Fruit fly (Drosophila melanogaster) whole organism, wandering third instar larva: Measurements from ENCODE around the gene Nlp.

ENCODE experiments used
- CrebA ChIP-seq: fragments of 200-800 bp; sonication (Bioruptor generic); optimal IDR thresholded peaks from 2 replicates; lab custom pipeline; 2016; ENCODE audit warnings: missing biosample characterization, mild to moderate bottlenecking, missing genetic modification characterization, borderline replicate concordance
- Dfd ChIP-seq: fragments of >200 bp; optimal IDR thresholded peaks from 2 replicates; lab custom pipeline; 2017; ENCODE audit warnings: missing biosample characterization, missing genetic modification characterization
- Hr78 ChIP-seq: fragments of >200 bp; optimal IDR thresholded peaks from 2 replicates; lab custom pipeline; 2017; ENCODE audit warnings: missing biosample characterization, missing genetic modification characterization
- OdsH ChIP-seq: fragments of 200-800 bp; sonication (Bioruptor generic); optimal IDR thresholded peaks from 2 replicates; lab custom pipeline; 2016; ENCODE audit warnings: missing biosample characterization, mild to moderate bottlenecking, missing genetic modification characterization
- Rel ChIP-seq, 2 experiments: fragments of 200-800 bp; sonication (Bioruptor generic) in 1 of 2; optimal IDR thresholded peaks; 2 replicates in 1 of 2; 3 replicates in 1 of 2; lab custom pipeline; 2016 to 2019; ENCODE audit warnings: mild to moderate bottlenecking in 2 of 2, missing biosample characterization in 2 of 2, missing genetic modification characterization in 2 of 2, moderate library complexity in 1 of 2
- dl ChIP-seq, 2 experiments: fragments of 175-275, 200-275 bp in 1 of 2; fragments of 200-275 bp in 1 of 2; sonication (Bioruptor generic); optimal IDR thresholded peaks; lab custom pipeline; 2018; ENCODE audit warnings: mild to moderate bottlenecking in 2 of 2, missing biosample characterization in 2 of 2, missing genetic modification characterization in 2 of 2, moderate library complexity in 2 of 2; ENCODE audit not compliant: partially characterized antibody in 2 of 2, insufficient read depth in 1 of 2
- ey ChIP-seq: fragments of 200-800 bp; sonication (Bioruptor generic); optimal IDR thresholded peaks from 2 replicates; lab custom pipeline; 2016; ENCODE audit warnings: missing biosample characterization, missing genetic modification characterization
- foxo ChIP-seq, 2 experiments: fragments of 200-800 bp; sonication (Bioruptor generic); optimal IDR thresholded peaks; 2 replicates in 1 of 2; 3 replicates in 1 of 2; lab custom pipeline; 2016 to 2017; ENCODE audit warnings: missing biosample characterization in 2 of 2, missing genetic modification characterization in 2 of 2
- h ChIP-seq: fragments of 200-800 bp; sonication (Bioruptor generic); optimal IDR thresholded peaks from 3 replicates; lab custom pipeline; 2016; ENCODE audit warnings: missing biosample characterization, mild to moderate bottlenecking, missing genetic modification characterization
- lola ChIP-seq: fragments of >200 bp; optimal IDR thresholded peaks from 2 replicates; lab custom pipeline; 2017; ENCODE audit warnings: missing biosample characterization, missing genetic modification characterization
- pan ChIP-seq: fragments of >200 bp; optimal IDR thresholded peaks from 2 replicates; lab custom pipeline; 2017
- psq ChIP-seq: fragments of 200-800 bp; sonication (Bioruptor generic); optimal IDR thresholded peaks from 3 replicates; lab custom pipeline; 2017; ENCODE audit warnings: missing biosample characterization, mild to moderate bottlenecking, missing genetic modification characterization, moderate library complexity
- usp ChIP-seq: fragments of >200 bp; optimal IDR thresholded peaks from 2 replicates; lab custom pipeline; 2017; ENCODE audit warnings: missing biosample characterization, missing genetic modification characterization

DNA sequence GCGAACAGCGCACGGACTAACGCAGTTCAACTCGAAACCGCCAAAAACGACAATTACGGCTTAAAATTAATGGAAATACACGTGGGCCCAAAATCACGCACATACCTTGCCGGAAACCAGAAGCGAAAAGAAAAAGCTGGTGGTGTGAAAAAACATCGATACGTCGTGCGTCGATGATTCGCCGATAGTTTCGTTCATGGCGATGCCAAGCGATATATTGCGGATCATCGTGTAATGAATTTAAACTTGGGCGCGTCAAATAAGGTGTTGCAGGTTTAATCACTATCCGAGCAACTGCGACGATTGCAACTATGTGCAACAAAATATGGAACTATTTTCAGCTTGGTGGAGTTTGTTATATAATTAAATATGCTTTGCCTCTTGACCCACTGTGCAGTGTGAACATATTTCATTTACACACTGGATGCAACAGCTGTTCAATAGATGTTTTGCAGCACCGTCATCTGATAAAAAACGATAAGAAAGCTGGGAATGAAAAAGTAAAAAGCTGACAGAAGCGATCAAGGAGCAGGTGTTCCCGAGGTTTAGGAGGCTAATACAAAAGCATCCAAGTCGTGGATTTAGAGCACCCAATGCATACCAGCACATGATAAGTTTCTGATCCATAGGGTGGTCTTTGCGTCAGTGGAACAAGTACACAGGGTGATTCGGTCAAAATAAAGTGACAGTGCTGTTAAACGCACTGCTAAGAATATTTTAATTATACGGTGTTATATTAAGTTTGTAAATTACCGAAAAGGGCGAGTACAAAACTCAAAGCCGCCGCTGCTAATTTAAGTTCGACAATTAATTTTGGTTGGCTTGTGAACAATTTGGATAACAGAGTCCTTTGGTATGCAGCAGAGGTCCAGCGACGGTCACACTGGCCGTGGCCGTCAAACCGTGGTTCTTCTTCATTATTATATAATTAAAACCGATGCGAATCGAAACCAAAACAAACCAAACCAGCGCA lies 41.7 kb downstream of the Nlp start, which contains the start of the genes RpL32 and CG7943:
- peak; percentile 91 for TF ChIP-seq OdsH
- TF ChIP-seq lola (GFP tag; lab: Kevin White, UChicago), result no peak
- peak; percentile 84 to 96 for TF ChIP-seq foxo (GFP tag; optimal IDR thresholded peaks at IDR 0.05; lab: Kevin White, UChicago)
- no peak for TF ChIP-seq Dfd (GFP tag; lab: Kevin White, UChicago)
- TF ChIP-seq CrebA, result no peak
- no peak for TF ChIP-seq usp (GFP tag; lab: Kevin White, UChicago)
- TF ChIP-seq Hr78 (GFP tag; lab: Kevin White, UChicago), result no peak
- TF ChIP-seq dl (GFP tag; optimal IDR thresholded peaks at IDR 0.05; lab: Kevin White, UChicago; ENCODE audit: insufficient read depth in 1 of 2, partially characterized antibody in 2 of 2), result no peak
- no peak for TF ChIP-seq Rel (GFP tag; optimal IDR thresholded peaks at IDR 0.05; lab: Kevin White, UChicago)
- peak; percentile 67 for TF ChIP-seq Rel (tag; optimal IDR thresholded peaks at IDR 0.05; lab: Kevin White, UChicago)
- TF ChIP-seq psq, result peak; percentile 83
- TF ChIP-seq pan (lab: Kevin White, UChicago), result no peak
- peak; percentile 97 for TF ChIP-seq h (GFP tag; lab: Kevin White, UChicago)
- peak; percentile 89 for TF ChIP-seq ey (GFP tag; lab: Kevin White, UChicago)
